Fruit fly (Drosophila melanogaster) whole organism, embryonic: ENCODE measurements around the gene Dlip1.
A peak's percentile ranks its signal among the peaks of the same experiment; 100 is the strongest.

Experiments
- CG10209 ChIP-seq: fragments of 200-800 bp; sonication (Bioruptor generic); optimal IDR thresholded peaks from 3 replicates; lab custom pipeline; 2017; ENCODE audit warnings: missing biosample characterization, mild to moderate bottlenecking, missing genetic modification characterization, missing genetic modification reagents
- CG10654 ChIP-seq: fragments of 200-800 bp; sonication (Bioruptor generic); optimal IDR thresholded peaks from 2 replicates; lab custom pipeline; 2016; ENCODE audit warnings: missing biosample characterization, missing genetic modification characterization
- CG11398 ChIP-seq: fragments of 200-800 bp; sonication (Bioruptor generic); optimal IDR thresholded peaks from 2 replicates; lab custom pipeline; 2016; ENCODE audit warnings: missing biosample characterization, missing genetic modification characterization
- CG12391 ChIP-seq: fragments of 200-800 bp; sonication (Bioruptor generic); optimal IDR thresholded peaks from 3 replicates; lab custom pipeline; 2018; ENCODE audit warnings: missing biosample characterization, mild to moderate bottlenecking, missing genetic modification characterization, moderate library complexity
- CG13624 ChIP-seq: fragments of 200-800 bp; sonication (Bioruptor generic); optimal IDR thresholded peaks from 2 replicates; lab custom pipeline; 2016; ENCODE audit warnings: missing biosample characterization, missing genetic modification characterization
- CG15011 ChIP-seq: fragments of 200-800 bp; sonication (Bioruptor generic); optimal IDR thresholded peaks from 3 replicates; lab custom pipeline; 2018; ENCODE audit warnings: missing biosample characterization, mild to moderate bottlenecking, missing genetic modification characterization
- CG15601 ChIP-seq: fragments of 200-800 bp; sonication (Bioruptor generic); optimal IDR thresholded peaks from 3 replicates; lab custom pipeline; 2019; ENCODE audit warnings: missing biosample characterization, mild to moderate bottlenecking, missing genetic modification characterization, moderate library complexity
- CG1603 ChIP-seq: fragments of 200-800 bp; sonication (Bioruptor generic); optimal IDR thresholded peaks from 2 replicates; lab custom pipeline; 2019; ENCODE audit warnings: missing biosample characterization, mild to moderate bottlenecking, missing genetic modification characterization, moderate library complexity
- CG16863 ChIP-seq: fragments of 200-800 bp; sonication (Bioruptor generic); optimal IDR thresholded peaks from 3 replicates; lab custom pipeline; 2016; ENCODE audit warnings: missing biosample characterization, missing genetic modification characterization
- CG17612 ChIP-seq: fragments of 200-800 bp; sonication (Bioruptor generic); IDR thresholded peaks from 2 replicates; pipeline ENCODE4 v1.3.6; 2022; ENCODE audit warnings: missing biosample characterization, missing genetic modification characterization
- CG17912 ChIP-seq: fragments of 200-800 bp; sonication (Bioruptor generic); optimal IDR thresholded peaks from 2 replicates; lab custom pipeline; 2018; ENCODE audit warnings: missing biosample characterization, mild to moderate bottlenecking, missing genetic modification characterization
- CG18011 ChIP-seq: fragments of 200-800 bp; sonication (Bioruptor generic); optimal IDR thresholded peaks from 2 replicates; lab custom pipeline; 2017; ENCODE audit warnings: missing biosample characterization, missing genetic modification characterization, mild to moderate bottlenecking, moderate library complexity, missing genotype
- CG30431 ChIP-seq: fragments of 200-800 bp; sonication (Bioruptor generic); optimal IDR thresholded peaks from 2 replicates; lab custom pipeline; 2017; ENCODE audit warnings: missing biosample characterization, missing genetic modification characterization
- CG31224 ChIP-seq: fragments of 200-800 bp; sonication (Bioruptor generic); IDR thresholded peaks from 2 replicates; pipeline ENCODE4 v1.3.6; 2022; ENCODE audit warnings: missing biosample characterization, missing genetic modification characterization
- CG32767 ChIP-seq: fragments of 200-800 bp; sonication (Bioruptor generic); IDR thresholded peaks from 2 replicates; pipeline ENCODE4 v1.3.6; 2022; ENCODE audit warnings: missing biosample characterization, missing genetic modification characterization
- CG4404 ChIP-seq: fragments of 200-800 bp; sonication (Bioruptor generic); IDR thresholded peaks from 2 replicates; pipeline ENCODE4 v1.3.6; 2022; ENCODE audit warnings: missing biosample characterization, missing genetic modification characterization
- CG4617 ChIP-seq: fragments of 200-800 bp; sonication (Bioruptor generic); optimal IDR thresholded peaks from 3 replicates; lab custom pipeline; 2016; ENCODE audit warnings: missing biosample characterization, missing genetic modification characterization, borderline replicate concordance
- CG4707 ChIP-seq: fragments of 200-800 bp; sonication (Bioruptor generic); optimal IDR thresholded peaks from 2 replicates; lab custom pipeline; 2018; ENCODE audit warnings: missing biosample characterization, mild to moderate bottlenecking, missing genetic modification characterization, moderate library complexity
- CG4854 ChIP-seq: fragments of 200-800 bp; sonication (Bioruptor generic); optimal IDR thresholded peaks from 2 replicates; lab custom pipeline; 2016; ENCODE audit warnings: missing biosample characterization, missing genetic modification characterization, inconsistent platforms
- CG5245 ChIP-seq: fragments of 200-800 bp; sonication (Bioruptor generic); optimal IDR thresholded peaks from 3 replicates; lab custom pipeline; 2016; ENCODE audit warnings: missing biosample characterization, missing genetic modification characterization
- CG7271 ChIP-seq: fragments of 200-800 bp; sonication (Bioruptor generic); optimal IDR thresholded peaks from 2 replicates; lab custom pipeline; 2018; ENCODE audit warnings: missing biosample characterization, mild to moderate bottlenecking, missing genetic modification characterization, moderate library complexity
- CG7556 ChIP-seq: fragments of 200-800 bp; sonication (Bioruptor generic); optimal IDR thresholded peaks from 2 replicates; lab custom pipeline; 2017; ENCODE audit warnings: missing biosample characterization, mild to moderate bottlenecking, missing genetic modification characterization
- CG8944 ChIP-seq: fragments of 200-800 bp; sonication (Bioruptor generic); optimal IDR thresholded peaks from 3 replicates; lab custom pipeline; 2016; ENCODE audit warnings: missing biosample characterization, missing genetic modification characterization
- Dp ChIP-seq: fragments of 200-800 bp; sonication (Bioruptor generic); optimal IDR thresholded peaks from 2 replicates; lab custom pipeline; 2018; ENCODE audit warnings: missing biosample characterization, mild to moderate bottlenecking, missing genetic modification characterization, moderate library complexity
- E2f1 ChIP-seq: fragments of 200-800 bp; sonication (Bioruptor generic); IDR thresholded peaks from 2 replicates; pipeline ENCODE4 v1.3.6; 2022; ENCODE audit warnings: missing biosample characterization, missing genetic modification characterization
- Fer1 ChIP-seq: fragments of 200-800 bp; sonication (Bioruptor generic); optimal IDR thresholded peaks from 2 replicates; lab custom pipeline; 2017; ENCODE audit warnings: missing biosample characterization, mild to moderate bottlenecking, missing genetic modification characterization
- Fer3 ChIP-seq: fragments of 200-800 bp; sonication (Bioruptor generic); optimal IDR thresholded peaks from 2 replicates; lab custom pipeline; 2018; ENCODE audit warnings: missing biosample characterization, mild to moderate bottlenecking, missing genetic modification characterization, moderate library complexity
- HLH4C ChIP-seq: fragments of 200-800 bp; sonication (Bioruptor generic); IDR thresholded peaks from 3 replicates; pipeline ENCODE4 v1.3.6; 2022; ENCODE audit warnings: missing biosample characterization, missing genetic modification characterization; ENCODE audit not compliant: partially characterized antibody
- HLHmδ ChIP-seq: fragments of 200-800 bp; sonication (Bioruptor generic); optimal IDR thresholded peaks from 2 replicates; lab custom pipeline; 2018; ENCODE audit warnings: missing biosample characterization, mild to moderate bottlenecking, missing genetic modification characterization, moderate library complexity
- Hr3 ChIP-seq: fragments of 200-800 bp; sonication (Bioruptor generic); optimal IDR thresholded peaks from 3 replicates; lab custom pipeline; 2016; ENCODE audit warnings: missing biosample characterization, missing genetic modification characterization
- MBD-R2 ChIP-seq: fragments of 200-800 bp; sonication (Bioruptor generic); IDR thresholded peaks from 2 replicates; pipeline ENCODE4 v1.3.6; 2022; ENCODE audit warnings: missing biosample characterization, missing genetic modification characterization
- MESR4 ChIP-seq: fragments of 200-800 bp; sonication (Bioruptor generic); optimal IDR thresholded peaks from 2 replicates; lab custom pipeline; 2018; ENCODE audit warnings: missing biosample characterization, mild to moderate bottlenecking, missing genetic modification characterization, moderate library complexity
- Oli ChIP-seq: fragments of 200-800 bp; sonication (Bioruptor generic); optimal IDR thresholded peaks from 2 replicates; lab custom pipeline; 2018; ENCODE audit warnings: missing biosample characterization, mild to moderate bottlenecking, missing genetic modification characterization, moderate library complexity
- Optix ChIP-seq: fragments of 200-800 bp; sonication (Bioruptor generic); IDR thresholded peaks from 3 replicates; pipeline ENCODE4 v1.3.6; 2022; ENCODE audit warnings: missing biosample characterization, missing genetic modification characterization
- Poxn ChIP-seq: fragments of 200-800 bp; sonication (Bioruptor generic); IDR thresholded peaks from 2 replicates; pipeline ENCODE4 v1.3.6; 2022; ENCODE audit warnings: missing biosample characterization, missing genetic modification characterization
- abd-A ChIP-seq: fragments of 200-800 bp; sonication (Bioruptor generic); optimal IDR thresholded peaks from 3 replicates; lab custom pipeline; 2019; ENCODE audit warnings: missing biosample characterization, mild to moderate bottlenecking, missing genetic modification characterization, moderate library complexity
- al ChIP-seq: fragments of 200-800 bp; sonication (Bioruptor generic); IDR thresholded peaks from 2 replicates; pipeline ENCODE4 v1.3.6; 2022; ENCODE audit warnings: missing biosample characterization, missing genetic modification characterization
- chinmo ChIP-seq: fragments of 200-800 bp; sonication (Bioruptor generic); IDR thresholded peaks from 4 replicates; pipeline ENCODE4 v1.3.6; 2022; ENCODE audit warnings: missing biosample characterization, missing genetic modification characterization; ENCODE audit not compliant: partially characterized antibody
- ems ChIP-seq: fragments of 200-800 bp; sonication (Bioruptor generic); optimal IDR thresholded peaks from 3 replicates; lab custom pipeline; 2016; ENCODE audit warnings: missing biosample characterization, missing genetic modification characterization
- fd3F ChIP-seq: fragments of 200-800 bp; sonication (Bioruptor generic); optimal IDR thresholded peaks from 2 replicates; lab custom pipeline; 2018; ENCODE audit warnings: missing biosample characterization, mild to moderate bottlenecking, missing genetic modification characterization, moderate library complexity
- ftz-f1 ChIP-seq: fragments of 200-800 bp; sonication (Bioruptor generic); optimal IDR thresholded peaks from 2 replicates; lab custom pipeline; 2016; ENCODE audit warnings: missing biosample characterization, missing genetic modification characterization
- grn ChIP-seq: fragments of 200-800 bp; sonication (Bioruptor generic); optimal IDR thresholded peaks from 3 replicates; lab custom pipeline; 2017; ENCODE audit warnings: missing biosample characterization, missing genetic modification characterization
- gsb ChIP-seq: fragments of 200-800 bp; sonication (Bioruptor generic); IDR thresholded peaks from 2 replicates; pipeline ENCODE4 v1.3.6; 2022; ENCODE audit warnings: missing biosample characterization, missing genetic modification characterization
- maf-S ChIP-seq: fragments of 200-800 bp; sonication (Bioruptor generic); optimal IDR thresholded peaks from 2 replicates; lab custom pipeline; 2016; ENCODE audit warnings: missing biosample characterization, missing genetic modification characterization
- nau ChIP-seq: fragments of 200-800 bp; sonication (Bioruptor generic); optimal IDR thresholded peaks from 3 replicates; lab custom pipeline; 2017; ENCODE audit warnings: missing biosample characterization, mild to moderate bottlenecking, missing genetic modification characterization, missing genetic modification reagents
- onecut ChIP-seq: fragments of 200-800 bp; sonication (Bioruptor generic); IDR thresholded peaks from 2 replicates; pipeline ENCODE4 v1.3.6; 2022; ENCODE audit warnings: missing biosample characterization, missing genetic modification characterization
- peb ChIP-seq: fragments of 200-800 bp; sonication (Bioruptor generic); IDR thresholded peaks from 2 replicates; pipeline ENCODE4 v1.3.6; 2022; ENCODE audit warnings: missing biosample characterization, missing genetic modification characterization
- repo ChIP-seq: fragments of 200-800 bp; sonication (Bioruptor generic); optimal IDR thresholded peaks from 2 replicates; lab custom pipeline; 2016; ENCODE audit warnings: missing biosample characterization, missing genetic modification characterization
- row ChIP-seq: fragments of 200-800 bp; sonication (Bioruptor generic); IDR thresholded peaks from 3 replicates; pipeline ENCODE4 v1.3.6; 2022; ENCODE audit warnings: missing biosample characterization, missing genetic modification characterization
- salm ChIP-seq: fragments of 200-800 bp; sonication (Bioruptor generic); optimal IDR thresholded peaks from 2 replicates; lab custom pipeline; 2018; ENCODE audit warnings: missing biosample characterization, mild to moderate bottlenecking, missing genetic modification characterization
- slou ChIP-seq: fragments of 200-800 bp; sonication (Bioruptor generic); optimal IDR thresholded peaks from 3 replicates; lab custom pipeline; 2016; ENCODE audit warnings: missing biosample characterization, missing genetic modification characterization

Gene Dlip1

dm6 chrX:9119671-9120364, 38.6 kb upstream of the Dlip1 start (continued):
- TF ChIP-seq E2f1 (GFP tag; lab: Robert Waterston, UW) (no peak), CG13624 (GFP tag; lab: Kevin White, UChicago) (no peak), CG15011 (GFP tag; lab: Kevin White, UChicago) (no peak), CG15601 (tag; lab: Kevin White, UChicago) (no peak), chinmo (no peak), Hr3 (peak; percentile 17), row (peak; percentile 39), CG4617 (no peak), ftz-f1 (no peak), Oli (tag; lab: Kevin White, UChicago) (peak; percentile 31), fd3F (GFP tag; lab: Kevin White, UChicago) (no peak), slou (no peak), CG17912 (GFP tag; lab: Kevin White, UChicago) (no peak), salm (tag; lab: Kevin White, UChicago) (no peak), Fer1 (GFP tag; lab: Kevin White, UChicago) (no peak), MESR4 (GFP tag; lab: Kevin White, UChicago) (no peak), Dp (GFP tag; lab: Kevin White, UChicago) (no peak), gsb (GFP tag; lab: Robert Waterston, UW) (no peak), CG4854 (GFP tag; lab: Kevin White, UChicago) (no peak), repo (GFP tag; lab: Kevin White, UChicago) (no peak), CG30431 (GFP tag; lab: Kevin White, UChicago) (no peak), CG8944 (GFP tag; lab: Kevin White, UChicago) (no peak), CG10654 (no peak), CG10209 (GFP tag; lab: Kevin White, UChicago) (peak; percentile 34), CG17612 (GFP tag; lab: Robert Waterston, UW) (no peak), peb (GFP tag; lab: Robert Waterston, UW) (no peak), CG4707 (GFP tag; lab: Kevin White, UChicago) (no peak), CG11398 (GFP tag; lab: Kevin White, UChicago) (no peak), Fer3 (tag; lab: Kevin White, UChicago) (no peak), nau (GFP tag; lab: Kevin White, UChicago) (no peak), onecut (GFP tag; lab: Robert Waterston, UW) (no peak), abd-A (no peak), CG16863 (GFP tag; lab: Kevin White, UChicago) (peak; percentile 3), CG1603 (tag; lab: Kevin White, UChicago) (no peak), CG4404 (GFP tag; lab: Robert Waterston, UW) (no peak), grn (GFP tag; lab: Kevin White, UChicago) (no peak), CG7556 (GFP tag; lab: Kevin White, UChicago) (peak; percentile 65), MBD-R2 (GFP tag; lab: Robert Waterston, UW) (no peak), al (GFP tag; lab: Robert Waterston, UW) (no peak), Optix (GFP tag; lab: Robert Waterston, UW) (no peak), maf-S (GFP tag; lab: Kevin White, UChicago) (no peak), HLH4C (no peak), ems (no peak), CG5245 (GFP tag; lab: Kevin White, UChicago) (no peak), CG31224 (no peak), CG7271 (tag; lab: Kevin White, UChicago) (no peak), HLHmδ (GFP tag; lab: Kevin White, UChicago) (no peak), CG12391 (tag; lab: Kevin White, UChicago) (peak; percentile 28), Poxn (no peak), CG32767 (GFP tag; lab: Robert Waterston, UW) (no peak), CG18011 (GFP tag; lab: Kevin White, UChicago) (no peak)
